Worm (Caenorhabditis elegans) whole organism, early embryonic: ENCODE measurements around the gene C56C10.4.

ENCODE experiments used
- B0310.2 ChIP-seq: sonication (generic microtip); optimal IDR thresholded peaks from 2 replicates; lab custom pipeline; 2016; ENCODE audit warnings: mild to moderate bottlenecking, missing genetic modification characterization, missing compliant biosample characterization
- F13C5.2 ChIP-seq: sonication (generic microtip); optimal IDR thresholded peaks from 2 replicates; lab custom pipeline; 2017; ENCODE audit warnings: mild to moderate bottlenecking, missing genetic modification characterization, inconsistent platforms, missing compliant biosample characterization
- aly-1 ChIP-seq: sonication (generic microtip); optimal IDR thresholded peaks from 2 replicates; lab custom pipeline; 2016; ENCODE audit warnings: missing genetic modification characterization, missing compliant biosample characterization
- ama-1 ChIP-seq: fragments of 150-350 bp; optimal IDR thresholded peaks from 2 replicates; lab custom pipeline; 2014
- ceh-13 ChIP-seq: fragments of 200-800 bp; sonication (Bioruptor generic); optimal IDR thresholded peaks from 2 replicates; lab custom pipeline; 2018; ENCODE audit warnings: mild to moderate bottlenecking, missing genetic modification characterization, missing compliant biosample characterization
- ceh-36 ChIP-seq: sonication (generic microtip); optimal IDR thresholded peaks from 2 replicates; lab custom pipeline; 2016; ENCODE audit warnings: missing genetic modification characterization, inconsistent platforms, missing compliant biosample characterization
- ets-7 ChIP-seq: sonication (generic microtip); optimal IDR thresholded peaks from 2 replicates; lab custom pipeline; 2016; ENCODE audit warnings: missing genotype, missing genetic modification characterization, missing compliant biosample characterization
- flt-1 ChIP-seq: fragments of 200-800 bp; sonication (Bioruptor generic); IDR thresholded peaks from 2 replicates; pipeline ENCODE4 v1.3.6; 2022; ENCODE audit warnings: missing genetic modification characterization, missing compliant biosample characterization
- hmbx-1 ChIP-seq: sonication (generic microtip); optimal IDR thresholded peaks from 2 replicates; lab custom pipeline; 2016; ENCODE audit warnings: mild to moderate bottlenecking, missing genetic modification characterization, missing compliant biosample characterization
- hmg-4 ChIP-seq: fragments of 200-800 bp; sonication (Bioruptor generic); optimal IDR thresholded peaks from 2 replicates; lab custom pipeline; 2018; ENCODE audit warnings: mild to moderate bottlenecking, missing genetic modification characterization, missing compliant biosample characterization
- hnd-1 ChIP-seq: sonication (generic microtip); optimal IDR thresholded peaks from 2 replicates; lab custom pipeline; 2016; ENCODE audit warnings: missing genetic modification characterization, missing compliant biosample characterization
- pes-1 ChIP-seq: fragments of 200-800 bp; sonication (Bioruptor generic); IDR thresholded peaks from 2 replicates; pipeline ENCODE4 v1.3.6; 2022; ENCODE audit warnings: missing genetic modification reagents, missing genetic modification characterization, missing compliant biosample characterization
- scrt-1 ChIP-seq: fragments of 200-800 bp; sonication (Bioruptor generic); IDR thresholded peaks from 2 replicates; pipeline ENCODE4 v1.3.6; 2022; ENCODE audit warnings: missing genetic modification characterization, missing compliant biosample characterization
- sea-1 ChIP-seq: fragments of 200-800 bp; sonication (Bioruptor generic); conservative IDR thresholded peaks from 2 replicates; pipeline ENCODE4 v1.3.6; 2022; ENCODE audit warnings: missing genetic modification characterization, missing compliant biosample characterization
- tbx-11 ChIP-seq: fragments of 200-800 bp; sonication (Bioruptor generic); IDR thresholded peaks from 2 replicates; pipeline ENCODE4 v1.3.6; 2022; ENCODE audit warnings: missing genetic modification characterization, missing compliant biosample characterization
- tbx-37 ChIP-seq: fragments of 200-800 bp; sonication (Bioruptor generic); conservative IDR thresholded peaks from 2 replicates; pipeline ENCODE4 v1.3.6; 2022; ENCODE audit warnings: missing genetic modification reagents, missing genetic modification characterization, missing compliant biosample characterization
- tra-4 ChIP-seq: sonication (generic microtip); optimal IDR thresholded peaks from 2 replicates; lab custom pipeline; 2017; ENCODE audit warnings: missing genetic modification characterization, missing compliant biosample characterization

C56C10.4 gene

DNA sequence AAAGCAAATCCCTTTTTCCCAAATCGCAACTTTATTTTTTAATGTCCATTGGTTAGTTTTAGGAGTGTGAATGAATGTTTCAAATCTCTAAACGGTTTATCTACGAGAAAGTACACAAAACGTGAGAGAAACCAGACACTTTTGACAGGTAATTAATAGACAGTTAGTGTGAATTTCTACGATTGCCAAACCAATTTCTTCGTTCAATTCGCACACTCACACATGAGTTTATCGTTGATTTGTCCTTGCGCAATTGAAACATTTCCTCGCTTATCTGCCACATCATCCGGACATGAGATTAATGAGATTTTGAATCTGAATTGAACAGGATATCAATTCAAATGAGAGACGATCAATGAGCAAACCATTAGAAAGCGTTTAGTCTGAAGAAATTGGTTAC, 27.4 kb downstream of the C56C10.4 start:
- no peak for TF ChIP-seq ceh-13
- TF ChIP-seq ets-7: no peak
- no peak for TF ChIP-seq aly-1 (tag; lab: Kevin White, UChicago)
- no peak for TF ChIP-seq B0310.2 (tag; lab: Kevin White, UChicago)
- no peak for TF ChIP-seq hnd-1 (tag; lab: Kevin White, UChicago)
- TF ChIP-seq tbx-37 (GFP tag; lab: Robert Waterston, UW): no peak
- no peak for TF ChIP-seq flt-1 (GFP tag; lab: Robert Waterston, UW)
- no peak for TF ChIP-seq scrt-1 (GFP tag; lab: Robert Waterston, UW)
- no peak for TF ChIP-seq ceh-36 (tag; lab: Kevin White, UChicago)
- TF ChIP-seq tra-4 (tag; lab: Kevin White, UChicago): no peak
- no peak for TF ChIP-seq pes-1 (GFP tag; lab: Robert Waterston, UW)
- TF ChIP-seq hmbx-1 (tag; lab: Kevin White, UChicago): no peak
- TF ChIP-seq tbx-11: no peak
- TF ChIP-seq ama-1 (lab: Kevin White, UChicago): no peak
- TF ChIP-seq sea-1 (GFP tag; lab: Robert Waterston, UW): no peak
- no peak for TF ChIP-seq hmg-4 (GFP tag; lab: Kevin White, UChicago)

DNA sequence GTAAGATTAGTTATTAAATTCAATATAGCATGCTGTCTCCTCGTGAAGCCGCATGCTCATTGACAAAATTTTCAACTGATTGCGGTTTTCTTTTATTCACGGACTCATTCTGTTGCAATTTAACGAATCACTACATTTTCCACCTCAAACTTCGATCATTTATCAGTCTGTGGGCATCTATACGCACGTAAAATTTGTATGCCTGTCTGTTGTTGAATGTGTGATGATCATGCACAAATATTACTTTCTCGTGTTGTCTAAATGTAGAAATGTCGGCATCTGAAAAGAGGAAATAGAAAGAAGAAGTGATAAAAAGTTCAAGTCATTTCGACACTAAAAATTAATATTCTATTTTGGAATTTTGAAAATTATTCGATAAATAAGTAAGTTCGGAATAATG, 29.7 kb downstream of the C56C10.4 start:
- TF ChIP-seq F13C5.2 (tag; lab: Kevin White, UChicago): no peak
- no peak for TF ChIP-seq sea-1 (GFP tag; lab: Robert Waterston, UW)
- TF ChIP-seq B0310.2 (tag; lab: Kevin White, UChicago): no peak
- no peak for TF ChIP-seq aly-1 (tag; lab: Kevin White, UChicago)
- TF ChIP-seq flt-1 (GFP tag; lab: Robert Waterston, UW): no peak
- no peak for TF ChIP-seq hnd-1 (tag; lab: Kevin White, UChicago)
- no peak for TF ChIP-seq ets-7
- TF ChIP-seq hmbx-1 (tag; lab: Kevin White, UChicago): no peak
- TF ChIP-seq hmg-4 (GFP tag; lab: Kevin White, UChicago): no peak
- TF ChIP-seq tra-4 (tag; lab: Kevin White, UChicago): no peak
- TF ChIP-seq ceh-13: no peak
- no peak for TF ChIP-seq tbx-37 (GFP tag; lab: Robert Waterston, UW)
- TF ChIP-seq ama-1 (lab: Kevin White, UChicago): no peak
- no peak for TF ChIP-seq ceh-36 (tag; lab: Kevin White, UChicago)

DNA sequence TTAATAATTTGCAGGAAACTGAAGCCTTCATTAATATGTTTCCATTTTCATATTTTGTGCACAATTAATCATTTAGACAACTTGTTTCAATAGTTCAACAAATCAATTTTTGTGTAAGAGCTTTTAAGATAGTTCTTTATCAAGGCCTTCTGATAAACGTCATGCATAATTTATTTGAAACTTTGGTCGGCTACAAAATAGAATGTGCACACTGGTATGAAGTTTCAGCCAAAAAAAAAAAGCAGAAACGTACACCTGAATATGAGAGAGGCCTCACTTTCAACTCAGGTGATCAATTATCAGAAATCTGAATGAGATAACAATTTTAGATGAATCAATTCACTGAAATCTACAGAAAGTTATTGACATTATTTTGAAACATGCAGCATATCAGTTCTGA, 31.6 kb downstream of the C56C10.4 start:
- no peak for TF ChIP-seq tbx-37 (GFP tag; lab: Robert Waterston, UW)
- TF ChIP-seq B0310.2 (tag; lab: Kevin White, UChicago): no peak
- TF ChIP-seq tbx-11: no peak
- no peak for TF ChIP-seq flt-1 (GFP tag; lab: Robert Waterston, UW)
- TF ChIP-seq ets-7: no peak
- TF ChIP-seq ceh-36 (tag; lab: Kevin White, UChicago): no peak
- TF ChIP-seq aly-1 (tag; lab: Kevin White, UChicago): no peak
- TF ChIP-seq hnd-1 (tag; lab: Kevin White, UChicago): no peak
- TF ChIP-seq scrt-1 (GFP tag; lab: Robert Waterston, UW): no peak
- no peak for TF ChIP-seq F13C5.2 (tag; lab: Kevin White, UChicago)
- TF ChIP-seq hmg-4 (GFP tag; lab: Kevin White, UChicago): no peak
- no peak for TF ChIP-seq sea-1 (GFP tag; lab: Robert Waterston, UW)
- no peak for TF ChIP-seq hmbx-1 (tag; lab: Kevin White, UChicago)
- TF ChIP-seq tra-4 (tag; lab: Kevin White, UChicago): no peak
- no peak for TF ChIP-seq pes-1 (GFP tag; lab: Robert Waterston, UW)
- no peak for TF ChIP-seq ama-1 (lab: Kevin White, UChicago)
- no peak for TF ChIP-seq ceh-13

DNA sequence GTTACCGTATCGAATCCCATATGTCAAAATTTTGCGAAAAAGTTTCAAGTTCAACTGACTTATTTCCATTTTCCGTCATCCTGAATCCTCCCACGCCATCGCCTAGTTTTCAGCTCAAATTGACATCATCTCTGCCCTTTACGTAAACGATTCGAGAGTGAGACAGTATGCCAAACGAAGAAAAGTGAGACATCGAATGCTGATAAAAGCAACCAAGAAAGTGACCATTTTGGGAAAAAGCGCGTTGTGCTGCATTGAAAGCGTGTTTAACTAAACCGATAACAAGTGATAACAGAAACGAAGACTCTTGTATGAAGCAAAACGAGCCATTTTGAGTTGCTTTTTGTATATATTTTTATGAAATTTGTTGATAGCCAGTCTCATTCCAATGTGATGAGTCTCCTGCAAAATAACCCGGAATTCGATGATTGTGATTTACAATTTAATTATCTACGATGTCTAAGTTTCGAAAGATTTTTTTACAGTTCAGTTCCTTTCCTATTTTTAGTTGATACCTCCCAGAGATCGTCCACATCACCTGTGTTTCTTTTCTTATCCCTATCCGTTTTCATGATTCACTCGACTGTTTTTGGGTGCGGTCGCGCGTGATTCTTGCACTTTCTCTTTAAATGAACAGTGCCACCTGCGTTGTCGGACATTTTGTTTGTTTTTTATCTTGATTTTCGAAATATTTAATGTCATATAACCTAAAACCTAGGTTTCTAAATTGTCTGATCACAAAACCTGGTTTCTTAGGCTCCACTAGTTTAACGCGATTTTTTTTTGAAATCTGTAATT, 32.6 kb downstream of the C56C10.4 start:
- TF ChIP-seq hmbx-1 (tag; lab: Kevin White, UChicago) (no peak), ceh-13 (no peak), scrt-1 (GFP tag; lab: Robert Waterston, UW) (no peak), tbx-11 (no peak), tbx-37 (GFP tag; lab: Robert Waterston, UW) (no peak)

DNA sequence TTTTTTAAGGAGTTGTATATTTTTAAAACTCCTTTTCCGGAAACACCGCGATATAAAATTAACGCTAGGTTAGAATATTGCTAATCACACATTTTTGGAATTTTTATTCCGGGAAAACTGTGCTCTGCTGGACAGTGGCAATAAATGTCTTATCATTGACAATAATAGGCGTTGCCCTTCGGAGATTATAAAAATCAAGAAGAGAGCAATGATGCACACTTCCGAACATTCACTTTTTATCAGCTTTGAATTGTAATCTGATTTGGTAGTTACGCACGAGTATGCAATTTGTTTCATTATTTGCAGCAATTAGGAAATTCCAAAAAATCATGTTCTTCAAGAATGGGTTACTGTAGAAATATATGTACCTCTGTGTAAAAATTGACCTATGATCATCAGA, 33.3 kb downstream of the C56C10.4 start:
- TF ChIP-seq sea-1 (GFP tag; lab: Robert Waterston, UW) (no peak), B0310.2 (tag; lab: Kevin White, UChicago) (no peak), tbx-37 (GFP tag; lab: Robert Waterston, UW) (no peak), aly-1 (tag; lab: Kevin White, UChicago) (no peak), ets-7 (no peak), tbx-11 (no peak), hmbx-1 (tag; lab: Kevin White, UChicago) (no peak), ceh-13 (no peak), hmg-4 (GFP tag; lab: Kevin White, UChicago) (no peak), pes-1 (GFP tag; lab: Robert Waterston, UW) (no peak), ama-1 (lab: Kevin White, UChicago) (no peak), scrt-1 (GFP tag; lab: Robert Waterston, UW) (no peak), tra-4 (tag; lab: Kevin White, UChicago) (no peak), F13C5.2 (tag; lab: Kevin White, UChicago) (no peak), ceh-36 (tag; lab: Kevin White, UChicago) (no peak), flt-1 (GFP tag; lab: Robert Waterston, UW) (no peak), hnd-1 (tag; lab: Kevin White, UChicago) (no peak)

DNA sequence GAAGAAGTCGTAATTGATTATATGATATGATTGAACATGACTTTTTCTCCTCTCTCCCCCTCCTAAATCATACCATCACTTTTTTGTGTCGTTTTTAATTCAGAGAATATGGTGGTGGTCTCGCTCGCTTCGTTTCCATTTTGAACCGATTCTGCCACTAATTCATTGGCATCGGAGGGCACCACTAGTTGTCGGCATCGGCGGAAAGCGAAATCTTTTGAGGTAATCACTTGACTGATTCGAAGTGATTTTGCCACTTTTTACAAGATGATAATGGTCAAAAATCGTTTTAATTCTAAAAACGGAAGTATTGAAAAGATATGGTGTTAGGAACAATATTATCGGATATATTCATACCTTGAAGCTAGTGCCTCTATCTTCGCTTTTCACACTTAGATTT, 33.9 kb downstream of the C56C10.4 start, which contains the start of gene klf-3:
TSS of gene klf-3 (plus strand) at position 109 of the 400 bp plus-strand sequence.
- TF ChIP-seq B0310.2 (tag; lab: Kevin White, UChicago) (no peak), ceh-13 (no peak), flt-1 (GFP tag; lab: Robert Waterston, UW) (no peak), tbx-11 (no peak), ceh-36 (tag; lab: Kevin White, UChicago) (no peak), hmbx-1 (tag; lab: Kevin White, UChicago) (no peak), ets-7 (no peak), sea-1 (GFP tag; lab: Robert Waterston, UW) (no peak), aly-1 (tag; lab: Kevin White, UChicago) (no peak), tra-4 (tag; lab: Kevin White, UChicago) (no peak), hmg-4 (GFP tag; lab: Kevin White, UChicago) (no peak), ama-1 (lab: Kevin White, UChicago) (no peak), hnd-1 (tag; lab: Kevin White, UChicago) (no peak), pes-1 (GFP tag; lab: Robert Waterston, UW) (no peak), F13C5.2 (tag; lab: Kevin White, UChicago) (no peak), scrt-1 (GFP tag; lab: Robert Waterston, UW) (no peak)
